Worm (Caenorhabditis elegans): ENCODE results near the gene F21D12.3.

ce11 chrII:7342884-7343283, 19.1 kb upstream of the F21D12.3 start:
- TF ChIP-seq lsy-2 (tag; optimal IDR thresholded peaks at IDR 0.05) (no peak), pha-4 (tag; optimal IDR thresholded peaks at IDR 0.05) (no peak), unc-62 (GFP tag; optimal IDR thresholded peaks at IDR 0.05) (no peak), nhr-12 (tag; optimal IDR thresholded peaks at IDR 0.05) (no peak)
